Worm (Caenorhabditis elegans) whole organism, dauer: ENCODE results near the gene zmp-4.

Experiments used
- unc-62 ChIP-seq: sonication (generic microtip); optimal IDR thresholded peaks from 2 replicates; lab custom pipeline; 2017; ENCODE audit warnings: missing biosample characterization, missing genetic modification reagents, missing genetic modification characterization

Gene zmp-4

ce11 chrV:14921509-14921908 is at the start of gene zmp-4:
Gene zmp-4, minus strand, starts transcription at chrV:14921609.
- TF ChIP-seq unc-62 (GFP tag; lab: Kevin White, UChicago) = no peak

ce11 chrV:14971136-14971535 is 49.7 kb upstream of the zmp-4 start, which contains the start of gene nlp-59:
Gene nlp-59, plus strand, starts transcription at chrV:14971436.
- no peak for TF ChIP-seq unc-62 (GFP tag; lab: Kevin White, UChicago)

ce11 chrV:14955676-14956075 is 34.3 kb upstream of the zmp-4 start, which contains the start of gene F02D8.9:
Gene F02D8.9, minus strand, starts transcription at chrV:14955776.
- TF ChIP-seq unc-62 (GFP tag; lab: Kevin White, UChicago) = no peak

ce11 chrV:14954633-14955032 is 33.2 kb upstream of the zmp-4 start, which contains the start of gene C30G7.5:
Gene C30G7.5, minus strand, starts transcription at chrV:14954733.
- TF ChIP-seq unc-62 (GFP tag; lab: Kevin White, UChicago) = no peak

- no peak for TF ChIP-seq unc-62 (GFP tag; lab: Kevin White, UChicago)
Observed at ce11 chrV:14949477-14949876, 28.1 kb upstream of the zmp-4 start, which contains the start of gene hil-1. Gene hil-1, plus strand, starts transcription at chrV:14949777.

ce11 chrV:14948566-14948965 is 27.2 kb upstream of the zmp-4 start:
- TF ChIP-seq unc-62 (GFP tag; lab: Kevin White, UChicago) = no peak

ce11 chrV:14947022-14947421 is 25.6 kb upstream of the zmp-4 start, which contains the start of gene C30G7.4:
Gene C30G7.4, minus strand, starts transcription at chrV:14947122.
- no peak for TF ChIP-seq unc-62 (GFP tag; lab: Kevin White, UChicago)

- no peak for TF ChIP-seq unc-62 (GFP tag; lab: Kevin White, UChicago)
Observed at ce11 chrV:14945697-14946096, 24.3 kb upstream of the zmp-4 start, which contains the start of gene C30G7.3. Gene C30G7.3, minus strand, starts transcription at chrV:14945704.

- no peak for TF ChIP-seq unc-62 (GFP tag; lab: Kevin White, UChicago)
Observed at ce11 chrV:14945124-14945523, 23.7 kb upstream of the zmp-4 start.

- TF ChIP-seq unc-62 (GFP tag; lab: Kevin White, UChicago) = no peak
Observed at ce11 chrV:14943774-14944173, 22.4 kb upstream of the zmp-4 start.

ce11 chrV:14942898-14943297 is 21.5 kb upstream of the zmp-4 start:
- no peak for TF ChIP-seq unc-62 (GFP tag; lab: Kevin White, UChicago)

- no peak for TF ChIP-seq unc-62 (GFP tag; lab: Kevin White, UChicago)
Observed at ce11 chrV:14936587-14936986, 15.2 kb upstream of the zmp-4 start, which contains the start of gene C30G7.2. Gene C30G7.2, plus strand, starts transcription at chrV:14936887.

- TF ChIP-seq unc-62 (GFP tag; lab: Kevin White, UChicago) = no peak
Observed at ce11 chrV:14933450-14934218, 12.2 kb upstream of the zmp-4 start.

- no peak for TF ChIP-seq unc-62 (GFP tag; lab: Kevin White, UChicago)
Observed at ce11 chrV:14930168-14930567, 8.8 kb upstream of the zmp-4 start.

ce11 chrV:14928248-14928647 is 6.8 kb upstream of the zmp-4 start, which contains the start of gene srg-55:
Gene srg-55, minus strand, starts transcription at chrV:14928348.
- no peak for TF ChIP-seq unc-62 (GFP tag; lab: Kevin White, UChicago)

ce11 chrV:14924104-14924503 is 2.7 kb upstream of the zmp-4 start, which contains the start of gene srg-54:
Gene srg-54, minus strand, starts transcription at chrV:14924204.
- TF ChIP-seq unc-62 (GFP tag; lab: Kevin White, UChicago) = no peak

ce11 chrV:14915599-14915998 is 5.8 kb downstream of the zmp-4 start, which contains the start of gene H12D21.11:
Gene H12D21.11, plus strand, starts transcription at chrV:14915899.
- no peak for TF ChIP-seq unc-62 (GFP tag; lab: Kevin White, UChicago)
